Worm (Caenorhabditis elegans) whole organism, midembryonic: ENCODE measurements around the gene Y45F10C.4.

ENCODE experiments used
- T22C8.4 ChIP-seq: fragments of 200-800 bp; sonication (Bioruptor generic); IDR thresholded peaks from 2 replicates; pipeline ENCODE4 v1.3.6; 2022; ENCODE audit warnings: missing genetic modification characterization, missing compliant biosample characterization
- cog-1 ChIP-seq: sonication (generic microtip); optimal IDR thresholded peaks from 2 replicates; lab custom pipeline; 2016; ENCODE audit warnings: missing genetic modification characterization, missing compliant biosample characterization
- flt-1 ChIP-seq: fragments of 200-800 bp; sonication (Bioruptor generic); IDR thresholded peaks from 2 replicates; pipeline ENCODE4 v1.3.6; 2022; ENCODE audit warnings: missing genetic modification characterization, missing compliant biosample characterization
- med-1 ChIP-seq: sonication (generic microtip); optimal IDR thresholded peaks from 2 replicates; lab custom pipeline; 2017; ENCODE audit warnings: missing genetic modification characterization, mild to moderate bottlenecking, missing compliant biosample characterization, antibody characterized with exemption, missing genetic modification reagents; ENCODE audit not compliant: insufficient read depth

ce11 chrIV:13679495-13679894, 15.5 kb upstream of the Y45F10C.4 start:
- no peak for TF ChIP-seq T22C8.4 (GFP tag; lab: Robert Waterston, UW)
- TF ChIP-seq flt-1, result no peak
- TF ChIP-seq med-1 (GFP tag; lab: Kevin White, UChicago), result no peak
- TF ChIP-seq cog-1, result no peak
